Worm (Caenorhabditis elegans) whole organism, L4 larva: ENCODE measurements around the gene hip-1.

Source experiments
- D1046.2 ChIP-seq: fragments of 200-800 bp; sonication (Bioruptor generic); IDR thresholded peaks from 2 replicates; pipeline ENCODE4 v1.3.6; 2022; ENCODE audit warnings: missing genetic modification characterization, missing compliant biosample characterization
- F37D6.2 ChIP-seq: sonication (generic microtip); optimal IDR thresholded peaks from 2 replicates; lab custom pipeline; 2016; ENCODE audit warnings: mild to moderate bottlenecking, missing genetic modification characterization, missing compliant biosample characterization
- T26A8.4 ChIP-seq: fragments of 200-800 bp; sonication (Bioruptor generic); IDR thresholded peaks from 2 replicates; pipeline ENCODE4 v1.3.6; 2022; ENCODE audit warnings: missing genetic modification characterization, missing compliant biosample characterization
- aha-1 ChIP-seq: fragments of 150-350 bp; peaks from one replicate; lab custom pipeline; 2014; ENCODE audit warnings: missing biosample characterization, missing genetic modification characterization
- ama-1 ChIP-seq: fragments of 150-350 bp; optimal IDR thresholded peaks from 2 replicates; lab custom pipeline; 2014; ENCODE audit warnings: inconsistent platforms, mixed read lengths
- attf-4 ChIP-seq: sonication (generic microtip); optimal IDR thresholded peaks from 3 replicates; lab custom pipeline; 2017; ENCODE audit warnings: missing biosample characterization, missing genetic modification characterization
- ceh-28 ChIP-seq: fragments of 150-350 bp; optimal IDR thresholded peaks from 2 replicates; lab custom pipeline; 2014; ENCODE audit warnings: missing biosample characterization, missing genetic modification reagents, missing genetic modification characterization
- ceh-44 ChIP-seq: fragments of 200-800 bp; sonication (Bioruptor generic); IDR thresholded peaks from 2 replicates; pipeline ENCODE4 v1.3.6; 2022; ENCODE audit warnings: missing genetic modification reagents, missing genetic modification characterization, missing compliant biosample characterization
- ces-1 ChIP-seq: fragments of 150-350 bp; sonication (generic microtip); optimal IDR thresholded peaks from 4 replicates; lab custom pipeline; 2014; ENCODE audit warnings: missing biosample characterization, missing genetic modification reagents, missing genetic modification characterization
- daf-12 ChIP-seq: fragments of 150-350 bp; optimal IDR thresholded peaks from 2 replicates; lab custom pipeline; 2014; ENCODE audit warnings: missing biosample characterization, missing genetic modification reagents, missing genetic modification characterization
- daf-16 ChIP-seq, 3 experiments: sonication (generic microtip); optimal IDR thresholded peaks; 2 replicates each; lab custom pipeline; 2016 to 2017; ENCODE audit warnings: missing genetic modification characterization in 3 of 3, missing genetic modification reagents in 3 of 3, mild to moderate bottlenecking in 2 of 3, missing compliant biosample characterization in 2 of 3, missing biosample characterization in 1 of 3, moderate library complexity in 1 of 3
- daf-19 ChIP-seq: fragments of 200-800 bp; sonication (Bioruptor generic); conservative IDR thresholded peaks from 2 replicates; pipeline ENCODE4 v1.3.6; 2022; ENCODE audit warnings: missing genetic modification characterization, missing compliant biosample characterization
- daf-8 ChIP-seq: fragments of 200-800 bp; sonication (Bioruptor generic); IDR thresholded peaks from 2 replicates; pipeline ENCODE4 v1.3.6; 2022; ENCODE audit warnings: missing genetic modification characterization, missing compliant biosample characterization
- dmd-8 ChIP-seq: fragments of 200-800 bp; sonication (Bioruptor generic); IDR thresholded peaks from 2 replicates; pipeline ENCODE4 v1.3.6; 2022; ENCODE audit warnings: missing genetic modification characterization, missing compliant biosample characterization
- duxl-1 ChIP-seq: sonication (generic microtip); optimal IDR thresholded peaks from 2 replicates; lab custom pipeline; 2016; ENCODE audit warnings: mild to moderate bottlenecking, missing genetic modification characterization, moderate library complexity, missing compliant biosample characterization; ENCODE audit not compliant: poor library complexity
- dve-1 ChIP-seq: sonication (generic microtip); optimal IDR thresholded peaks from 2 replicates; lab custom pipeline; 2017; ENCODE audit warnings: antibody characterized with exemption, mild to moderate bottlenecking, missing genetic modification characterization, missing compliant biosample characterization; ENCODE audit not compliant: insufficient read depth
- gei-8 ChIP-seq: fragments of 200-800 bp; sonication (Bioruptor generic); optimal IDR thresholded peaks from 2 replicates; lab custom pipeline; 2018; ENCODE audit warnings: mild to moderate bottlenecking, missing genetic modification characterization, missing compliant biosample characterization
- hlh-11 ChIP-seq: fragments of 200-800 bp; sonication (Bioruptor generic); optimal IDR thresholded peaks from 2 replicates; lab custom pipeline; 2018; ENCODE audit warnings: mild to moderate bottlenecking, missing genetic modification characterization, missing compliant biosample characterization
- hmg-1.1 ChIP-seq: fragments of 200-800 bp; sonication (Bioruptor generic); IDR thresholded peaks from 2 replicates; pipeline ENCODE4 v1.3.6; 2022; ENCODE audit warnings: missing genetic modification reagents, missing genetic modification characterization, missing compliant biosample characterization
- lin-1 ChIP-seq: fragments of 200-800 bp; sonication (Bioruptor generic); IDR thresholded peaks from 2 replicates; pipeline ENCODE4 v1.3.6; 2022; ENCODE audit warnings: missing genetic modification reagents, missing genetic modification characterization, missing compliant biosample characterization
- lin-15B ChIP-seq: fragments of 150-350 bp; sonication (generic microtip); optimal IDR thresholded peaks from 3 replicates; lab custom pipeline; 2014; ENCODE audit warnings: missing biosample characterization, missing genetic modification characterization
- lin-38 ChIP-seq: fragments of 200-800 bp; sonication (Bioruptor generic); IDR thresholded peaks from 2 replicates; pipeline ENCODE4 v1.3.6; 2022; ENCODE audit warnings: missing genetic modification reagents, missing genetic modification characterization, missing compliant biosample characterization
- lin-39 ChIP-seq: fragments of 150-350 bp; optimal IDR thresholded peaks from 2 replicates; lab custom pipeline; 2014; ENCODE audit warnings: missing biosample characterization, missing genetic modification reagents, missing genetic modification characterization
- lir-3 ChIP-seq: sonication (generic microtip); optimal IDR thresholded peaks from 2 replicates; lab custom pipeline; 2016; ENCODE audit warnings: mild to moderate bottlenecking, missing genetic modification characterization, missing compliant biosample characterization
- lsy-2 ChIP-seq, 2 experiments: fragments of 150-350 bp in 1 of 2; sonication (generic microtip) in 1 of 2; optimal IDR thresholded peaks; 2 replicates each; lab custom pipeline; 2014 to 2017; ENCODE audit warnings: missing biosample characterization in 2 of 2, missing genetic modification characterization in 2 of 2
- madf-5 ChIP-seq, 2 experiments: fragments of 200-800 bp; sonication (Bioruptor generic); IDR thresholded peaks; 2 replicates each; pipeline ENCODE4 v1.3.6; 2022; ENCODE audit warnings: missing compliant biosample characterization in 2 of 2, missing genetic modification characterization in 2 of 2
- mdt-29 ChIP-seq: fragments of 200-800 bp; sonication (Bioruptor generic); IDR thresholded peaks from 2 replicates; pipeline ENCODE4 v1.3.6; 2022; ENCODE audit warnings: missing genetic modification reagents, missing genetic modification characterization, missing compliant biosample characterization
- mxl-2 ChIP-seq: fragments of 200-800 bp; sonication (Bioruptor generic); conservative IDR thresholded peaks from 2 replicates; pipeline ENCODE4 v1.3.6; 2022; ENCODE audit warnings: missing genetic modification reagents, missing genetic modification characterization, missing compliant biosample characterization
- nhr-11 ChIP-seq: fragments of 150-350 bp; optimal IDR thresholded peaks from 2 replicates; lab custom pipeline; 2014; ENCODE audit warnings: missing biosample characterization, missing genetic modification characterization
- nhr-25 ChIP-seq: sonication (generic microtip); optimal IDR thresholded peaks from 2 replicates; lab custom pipeline; 2017; ENCODE audit warnings: missing genetic modification characterization, mild to moderate bottlenecking, missing compliant biosample characterization, antibody characterized with exemption, moderate library complexity, borderline replicate concordance; ENCODE audit not compliant: insufficient read depth
- nhr-28 ChIP-seq: fragments of 150-350 bp; optimal IDR thresholded peaks from 2 replicates; lab custom pipeline; 2014; ENCODE audit warnings: missing biosample characterization, missing genetic modification characterization
- php-3 ChIP-seq: fragments of 200-800 bp; sonication (Bioruptor generic); IDR thresholded peaks from 2 replicates; pipeline ENCODE4 v1.3.6; 2022; ENCODE audit warnings: missing genetic modification reagents, missing genetic modification characterization, missing compliant biosample characterization
- pqm-1 ChIP-seq: sonication (generic microtip); optimal IDR thresholded peaks from 2 replicates; lab custom pipeline; 2017; ENCODE audit warnings: missing biosample characterization, missing genetic modification characterization
- set-16 ChIP-seq: fragments of 200-800 bp; sonication (Bioruptor generic); IDR thresholded peaks from 2 replicates; pipeline ENCODE4 v1.3.6; 2022; ENCODE audit warnings: missing genetic modification reagents, missing genetic modification characterization, missing compliant biosample characterization
- snpc-4 ChIP-seq: fragments of 150-350 bp; optimal IDR thresholded peaks from 2 replicates; lab custom pipeline; 2014; ENCODE audit warnings: missing biosample characterization, missing genetic modification characterization
- spr-1 ChIP-seq: sonication (generic microtip); optimal IDR thresholded peaks from 2 replicates; lab custom pipeline; 2016; ENCODE audit warnings: mild to moderate bottlenecking, missing genetic modification characterization, missing compliant biosample characterization
- spr-3 ChIP-seq: fragments of 200-800 bp; sonication (Bioruptor generic); optimal IDR thresholded peaks from 2 replicates; lab custom pipeline; 2018; ENCODE audit warnings: mild to moderate bottlenecking, missing genetic modification characterization, missing compliant biosample characterization
- unc-130 ChIP-seq: sonication (generic microtip); optimal IDR thresholded peaks from 2 replicates; lab custom pipeline; 2016; ENCODE audit warnings: missing genetic modification reagents, missing genetic modification characterization, missing compliant biosample characterization
- unc-39 ChIP-seq: sonication (generic microtip); optimal IDR thresholded peaks from 2 replicates; lab custom pipeline; 2017; ENCODE audit warnings: missing biosample characterization, missing genetic modification characterization
- unc-62 ChIP-seq, 3 experiments: fragments of 150-350 bp in 1 of 3; sonication (generic microtip); optimal IDR thresholded peaks in 2 of 3; peaks in 1 of 3; 1 replicate in 1 of 3; 2 replicates in 2 of 3; lab custom pipeline; 2014 to 2017; ENCODE audit warnings: missing biosample characterization in 3 of 3, missing genetic modification characterization in 3 of 3, missing genetic modification reagents in 3 of 3, missing genotype in 1 of 3
- vab-7 ChIP-seq: fragments of 200-800 bp; sonication (Bioruptor generic); IDR thresholded peaks from 2 replicates; pipeline ENCODE4 v1.3.6; 2022; ENCODE audit warnings: missing genetic modification reagents, missing genetic modification characterization, missing compliant biosample characterization
- zfp-2 ChIP-seq: sonication (generic microtip); optimal IDR thresholded peaks from 2 replicates; lab custom pipeline; 2016; ENCODE audit warnings: mild to moderate bottlenecking, missing genetic modification characterization, missing compliant biosample characterization
- zfp-3 ChIP-seq: fragments of 200-800 bp; sonication (Bioruptor generic); conservative IDR thresholded peaks from 2 replicates; pipeline ENCODE4 v1.3.6; 2022; ENCODE audit warnings: missing genetic modification reagents, missing genetic modification characterization, missing compliant biosample characterization
- ztf-7 ChIP-seq: fragments of 150-350 bp; optimal IDR thresholded peaks from 2 replicates; lab custom pipeline; 2014; ENCODE audit warnings: missing biosample characterization, missing genetic modification characterization

Gene hip-1

ce11 chrIII:13623014-13623413 is 722 bp upstream of the hip-1 start, which contains the start of gene mlc-5:
mlc-5 (plus strand) TSS chrIII:13623314.
- TF ChIP-seq T26A8.4 (GFP tag; lab: Robert Waterston, UW) (no peak), daf-8 (no peak), mdt-29 (GFP tag; lab: Robert Waterston, UW) (no peak), ces-1 (GFP tag; lab: Kevin White, UChicago) (no peak), lir-3 (no peak), lin-38 (GFP tag; lab: Robert Waterston, UW) (no peak), lsy-2 (tag; optimal IDR thresholded peaks at IDR 0.05; lab: Kevin White, UChicago) (no peak), aha-1 (tag; lab: Kevin White, UChicago) (peak; percentile 41)
- TF ChIP-seq, all 104 proteins: peak for 1

- TF ChIP-seq set-16 (GFP tag; lab: Robert Waterston, UW) (peak; percentile 84), zfp-3 (GFP tag; lab: Robert Waterston, UW) (no peak)
These were observed 575 bp downstream of the hip-1 start for ce11 chrIII:13621717-13622116.

ce11 chrIII:13621012-13621411 is 1.3 kb downstream of the hip-1 start:
- TF ChIP-seq unc-130, result no peak
- no peak for TF ChIP-seq gei-8 (GFP tag; lab: Kevin White, UChicago)
- TF ChIP-seq dve-1 (tag; lab: Kevin White, UChicago), result no peak
- TF ChIP-seq pqm-1 (tag; lab: Kevin White, UChicago), result no peak
- no peak for TF ChIP-seq zfp-2 (tag; lab: Kevin White, UChicago)
- no peak for TF ChIP-seq ceh-44 (GFP tag; lab: Robert Waterston, UW)
- TF ChIP-seq madf-5 (GFP tag; IDR thresholded peaks at IDR 0.05; lab: Robert Waterston, UW), result 0 out of 4 replicates have a peak, but pooled peaks of 1 of the 2 experiments have one; percentile 56
- TF ChIP-seq duxl-1, result no peak
- TF ChIP-seq lin-39 (tag; lab: Kevin White, UChicago), result no peak
- TF ChIP-seq unc-62 (GFP tag; optimal IDR thresholded peaks at IDR 0.05 in 1 of 2; lab: Kevin White, UChicago), result peak in 1 of 2 experiments; percentile 68
- TF ChIP-seq unc-62 (tag; optimal IDR thresholded peaks at IDR 0.05; lab: Kevin White, UChicago), result no peak
- no peak for TF ChIP-seq dmd-8 (GFP tag; lab: Robert Waterston, UW)
- TF ChIP-seq daf-16 (GFP tag; optimal IDR thresholded peaks at IDR 0.05; lab: Kevin White, UChicago), result peak in 1 of 2 experiments; percentile 4
- no peak for TF ChIP-seq daf-16 (tag; optimal IDR thresholded peaks at IDR 0.05; lab: Kevin White, UChicago)

- TF ChIP-seq ztf-7, result no peak
- no peak for TF ChIP-seq nhr-11 (tag; lab: Kevin White, UChicago)
- no peak for TF ChIP-seq vab-7 (GFP tag; lab: Robert Waterston, UW)
- TF ChIP-seq daf-12 (tag; lab: Kevin White, UChicago), result no peak
- no peak for TF ChIP-seq daf-19 (GFP tag; lab: Robert Waterston, UW)
- no peak for TF ChIP-seq mdt-29 (GFP tag; lab: Robert Waterston, UW)
- no peak for TF ChIP-seq F37D6.2 (tag; lab: Kevin White, UChicago)
- TF ChIP-seq spr-3, result no peak
- TF ChIP-seq D1046.2, result no peak
- TF ChIP-seq nhr-25 (tag; lab: Kevin White, UChicago), result no peak
- peak; percentile 42 for TF ChIP-seq hlh-11 (tag; lab: Kevin White, UChicago)
- TF ChIP-seq unc-39 (tag; lab: Kevin White, UChicago), result no peak
- no peak for TF ChIP-seq lin-1 (GFP tag; lab: Robert Waterston, UW)
- TF ChIP-seq mxl-2, result no peak
- peak in 1 of 2 experiments; percentile 17 for TF ChIP-seq daf-16 (GFP tag; optimal IDR thresholded peaks at IDR 0.05; lab: Kevin White, UChicago)
- TF ChIP-seq daf-16 (tag; optimal IDR thresholded peaks at IDR 0.05; lab: Kevin White, UChicago), result no peak
- TF ChIP-seq gei-8 (GFP tag; lab: Kevin White, UChicago), result no peak
- no peak for TF ChIP-seq daf-8
- TF ChIP-seq attf-4 (tag; lab: Kevin White, UChicago), result no peak
- TF ChIP-seq snpc-4, result no peak
- TF ChIP-seq ama-1 (lab: Kevin White, UChicago), result no peak
- TF ChIP-seq hmg-1.1 (GFP tag; lab: Robert Waterston, UW), result no peak
- peak in 1 of 2 experiments; percentile 78 for TF ChIP-seq unc-62 (GFP tag; optimal IDR thresholded peaks at IDR 0.05 in 1 of 2; lab: Kevin White, UChicago)
- no peak for TF ChIP-seq unc-62 (tag; optimal IDR thresholded peaks at IDR 0.05; lab: Kevin White, UChicago)
- TF ChIP-seq nhr-28, result no peak
- no peak for TF ChIP-seq php-3 (GFP tag; lab: Robert Waterston, UW)
- no peak for TF ChIP-seq spr-1 (tag; lab: Kevin White, UChicago)
- TF ChIP-seq lin-15B (tag; lab: Kevin White, UChicago), result no peak
- no peak for TF ChIP-seq ceh-28 (tag; lab: Kevin White, UChicago)
These were observed 5.5 kb downstream of the hip-1 start, which contains the start of gene T12D8.9 for ce11 chrIII:13616793-13617192. T12D8.9 (plus strand) TSS chrIII:13617104.
